Fruit fly (Drosophila melanogaster): Measurements from ENCODE around the gene CG14671.
A peak's percentile ranks its signal among the peaks of the same experiment; 100 is the strongest.

CG14671 gene

dm6 chr3R:5550452-5550851 lies 14.2 kb downstream of the CG14671 start:
- peak; percentile 2 to 4 for TF ChIP-seq CTCF (optimal IDR thresholded peaks at IDR 0.05)
- no peak for TF ChIP-seq CG8478 (optimal IDR thresholded peaks at IDR 0.05)

- TF ChIP-seq CTCF (optimal IDR thresholded peaks at IDR 0.05) = peak; percentile 30 to 44
- no peak for TF ChIP-seq CG8478 (optimal IDR thresholded peaks at IDR 0.05)
These were observed 17.1 kb downstream of the CG14671 start, which contains the start of gene CG2519 for dm6 chr3R:5547464-5547943. Gene CG2519 (minus strand): TSS chr3R:5547775.

- TF ChIP-seq CTCF (optimal IDR thresholded peaks at IDR 0.05) (peak; percentile 53 to 68), CG8478 (optimal IDR thresholded peaks at IDR 0.05) (no peak)
These were observed 37.1 kb downstream of the CG14671 start for dm6 chr3R:5527563-5527962.

dm6 chr3R:5524804-5525203 lies 39.8 kb downstream of the CG14671 start:
- TF ChIP-seq CG8478 (optimal IDR thresholded peaks at IDR 0.05) = no peak
- no peak for TF ChIP-seq CTCF (optimal IDR thresholded peaks at IDR 0.05)

- TF ChIP-seq CG8478 (optimal IDR thresholded peaks at IDR 0.05) = no peak
- TF ChIP-seq CTCF (optimal IDR thresholded peaks at IDR 0.05) = no peak
These were observed 41.5 kb downstream of the CG14671 start, which contains the start of the genes CG43845 and Nmdar1 for dm6 chr3R:5523070-5523637. Gene CG43845 (minus strand): TSS chr3R:5523120. Gene Nmdar1 (minus strand): TSS chr3R:5523328.

- TF ChIP-seq CTCF (optimal IDR thresholded peaks at IDR 0.05) (no peak), CG8478 (optimal IDR thresholded peaks at IDR 0.05) (no peak)
These were observed 44.0 kb downstream of the CG14671 start for dm6 chr3R:5520566-5520965.

dm6 chr3R:5519789-5520188 lies 44.8 kb downstream of the CG14671 start:
- TF ChIP-seq CTCF (optimal IDR thresholded peaks at IDR 0.05) (no peak), CG8478 (optimal IDR thresholded peaks at IDR 0.05) (no peak)

dm6 chr3R:5518627-5519026 lies 46.0 kb downstream of the CG14671 start:
- TF ChIP-seq CG8478 (optimal IDR thresholded peaks at IDR 0.05) (no peak), CTCF (optimal IDR thresholded peaks at IDR 0.05) (no peak)

- no peak for TF ChIP-seq CTCF (optimal IDR thresholded peaks at IDR 0.05)
- no peak for TF ChIP-seq CG8478 (optimal IDR thresholded peaks at IDR 0.05)
These were observed 46.8 kb downstream of the CG14671 start for dm6 chr3R:5517876-5518211.

dm6 chr3R:5517002-5517875 lies 47.4 kb downstream of the CG14671 start, which contains the start of gene Itpr:
Gene Itpr (plus strand): TSS chr3R:5517117.
- TF ChIP-seq CG8478 (optimal IDR thresholded peaks at IDR 0.05) (no peak), CTCF (optimal IDR thresholded peaks at IDR 0.05) (no peak)

- TF ChIP-seq CG8478 (optimal IDR thresholded peaks at IDR 0.05) (no peak), CTCF (optimal IDR thresholded peaks at IDR 0.05) (no peak)
These were observed 48.0 kb downstream of the CG14671 start for dm6 chr3R:5516582-5517001.

dm6 chr3R:5514759-5515158 lies 49.9 kb downstream of the CG14671 start:
- TF ChIP-seq CTCF (optimal IDR thresholded peaks at IDR 0.05) (no peak), CG8478 (optimal IDR thresholded peaks at IDR 0.05) (no peak)
